Worm (Caenorhabditis elegans): ENCODE measurements around the gene R05D3.12.
A peak's percentile ranks its signal among the peaks of the same experiment; 100 is the strongest.

The R05D3.12 gene

DNA sequence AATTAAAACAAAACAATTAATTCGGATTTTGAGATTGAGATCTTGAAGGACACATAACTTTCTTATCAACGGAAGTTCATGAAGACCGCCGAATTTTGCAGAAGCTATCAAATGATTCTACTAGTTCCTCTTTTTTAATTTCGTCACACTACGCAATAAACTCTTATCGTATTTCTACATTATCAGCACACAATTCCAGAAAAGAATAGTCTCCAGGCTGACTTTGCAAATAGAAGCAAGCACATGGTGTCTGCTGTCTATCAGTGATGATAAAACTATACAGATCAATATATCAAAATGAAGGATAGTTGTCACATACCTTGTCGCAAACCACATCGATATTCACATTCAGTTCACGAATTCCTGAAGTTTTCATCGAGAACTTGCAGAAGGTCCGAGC, 19.7 kb downstream of the R05D3.12 start (continued):
- no peak for TF ChIP-seq lin-35 (GFP tag; optimal IDR thresholded peaks at IDR 0.05)
- TF ChIP-seq ceh-79 (tag; optimal IDR thresholded peaks at IDR 0.05) = no peak
- no peak for TF ChIP-seq F37B4.10 (GFP tag; IDR thresholded peaks at IDR 0.05)
- no peak for TF ChIP-seq lin-26 (GFP tag; IDR thresholded peaks at IDR 0.05)
- no peak for TF ChIP-seq snpc-3.4 (tag; optimal IDR thresholded peaks at IDR 0.05)
- TF ChIP-seq attf-3 (GFP tag; conservative IDR thresholded peaks at IDR 0.05) = no peak
- no peak for TF ChIP-seq die-1 (tag; optimal IDR thresholded peaks at IDR 0.05)
- TF ChIP-seq B0336.3 (GFP tag; IDR thresholded peaks at IDR 0.05) = no peak
- no peak for TF ChIP-seq D2030.7 (GFP tag; IDR thresholded peaks at IDR 0.05)
- no peak for TF ChIP-seq aptf-2 (GFP tag; conservative IDR thresholded peaks at IDR 0.05)
- TF ChIP-seq pbrm-1 (GFP tag; IDR thresholded peaks at IDR 0.05) = no peak
- 0 out of 2 replicates have a peak, but pooled peaks have one; percentile 35 for TF ChIP-seq cebp-1 (GFP tag; IDR thresholded peaks at IDR 0.05)
- TF ChIP-seq cebp-1 (tag; optimal IDR thresholded peaks at IDR 0.05) = no peak
- TF ChIP-seq rcor-1 (GFP tag; IDR thresholded peaks at IDR 0.05) = no peak
- TF ChIP-seq ets-4 (GFP tag; optimal IDR thresholded peaks at IDR 0.05) = peak; percentile 66
- TF ChIP-seq chd-7 (tag; optimal IDR thresholded peaks at IDR 0.05) = no peak
- TF ChIP-seq lin-54 (GFP tag; optimal IDR thresholded peaks at IDR 0.05) = no peak
- no peak for TF ChIP-seq egl-44 (GFP tag; IDR thresholded peaks at IDR 0.05)

DNA sequence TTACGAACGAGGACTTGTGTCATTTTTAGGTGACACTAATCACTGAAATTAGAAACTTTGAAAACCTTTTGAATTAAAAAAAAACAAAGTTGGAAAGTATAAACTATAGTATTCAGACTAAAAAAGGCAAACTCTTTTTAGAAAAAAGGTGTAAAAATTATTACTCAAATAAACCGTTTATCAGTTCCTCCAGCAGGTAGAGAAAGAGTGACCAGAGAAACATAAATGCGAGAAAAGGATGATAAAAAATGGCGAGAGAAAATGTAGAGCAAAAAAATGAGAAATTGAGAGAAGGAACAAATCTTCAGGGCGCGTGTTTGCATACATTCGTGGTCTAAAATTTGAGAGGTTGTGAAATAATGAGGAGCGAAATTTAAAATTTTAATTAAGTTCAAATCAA, 21.1 kb downstream of the R05D3.12 start, which contains the start of gene lap-1:
lap-1 (minus strand) TSS at position 42 of the 400 bp plus-strand sequence.
- TF ChIP-seq tbp1 (GFP tag; optimal IDR thresholded peaks at IDR 0.05) = no peak
- no peak for TF ChIP-seq him-1 (tag; optimal IDR thresholded peaks at IDR 0.05)
- TF ChIP-seq nhr-80 (tag; optimal IDR thresholded peaks at IDR 0.05) = peak; percentile 48
- no peak for TF ChIP-seq egrh-3 (GFP tag; IDR thresholded peaks at IDR 0.05)
- TF ChIP-seq bed-2 (GFP tag; IDR thresholded peaks at IDR 0.05) = no peak
- TF ChIP-seq ztf-22 (GFP tag; optimal IDR thresholded peaks at IDR 0.05) = no peak
- no peak for TF ChIP-seq ekl-4 (GFP tag; IDR thresholded peaks at IDR 0.05)
- TF ChIP-seq F55B11.4 (tag; optimal IDR thresholded peaks at IDR 0.05; ENCODE audit: borderline replicate concordance, insufficient read depth) = no peak
- TF ChIP-seq T07F8.4 (tag; optimal IDR thresholded peaks at IDR 0.05) = no peak
- no peak for TF ChIP-seq repo-1 (tag; optimal IDR thresholded peaks at IDR 0.05)
- no peak for TF ChIP-seq cebp-1 (GFP tag; IDR thresholded peaks at IDR 0.05)
- peak; percentile 28 for TF ChIP-seq cebp-1 (tag; optimal IDR thresholded peaks at IDR 0.05)
- no peak for TF ChIP-seq let-526 (GFP tag; IDR thresholded peaks at IDR 0.05)
- no peak for TF ChIP-seq attf-3 (GFP tag; conservative IDR thresholded peaks at IDR 0.05)

DNA sequence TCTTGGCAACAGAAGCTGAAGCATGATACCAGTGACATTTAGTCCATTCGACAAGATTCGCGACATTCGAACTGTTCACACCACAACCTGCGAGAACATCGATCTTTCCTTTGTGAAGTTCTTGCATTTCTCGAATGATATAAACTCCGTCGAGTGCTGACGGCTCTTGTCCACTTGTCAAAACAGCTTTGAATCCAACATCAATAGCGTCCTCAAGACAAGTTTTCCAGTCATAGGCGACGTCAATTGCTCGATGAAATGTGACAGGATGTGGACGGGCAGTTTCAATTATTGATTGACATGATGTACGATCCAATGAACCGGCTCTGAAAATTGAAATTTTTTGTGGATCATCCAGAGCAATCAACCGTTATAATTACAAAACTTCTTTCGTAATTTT, 21.9 kb downstream of the R05D3.12 start:
- TF ChIP-seq chd-7 (tag; optimal IDR thresholded peaks at IDR 0.05) (no peak), ceh-91 (GFP tag; IDR thresholded peaks at IDR 0.05) (no peak), hmg-1.2 (GFP tag; IDR thresholded peaks at IDR 0.05) (no peak), nhr-90 (tag; optimal IDR thresholded peaks at IDR 0.05) (no peak)

DNA sequence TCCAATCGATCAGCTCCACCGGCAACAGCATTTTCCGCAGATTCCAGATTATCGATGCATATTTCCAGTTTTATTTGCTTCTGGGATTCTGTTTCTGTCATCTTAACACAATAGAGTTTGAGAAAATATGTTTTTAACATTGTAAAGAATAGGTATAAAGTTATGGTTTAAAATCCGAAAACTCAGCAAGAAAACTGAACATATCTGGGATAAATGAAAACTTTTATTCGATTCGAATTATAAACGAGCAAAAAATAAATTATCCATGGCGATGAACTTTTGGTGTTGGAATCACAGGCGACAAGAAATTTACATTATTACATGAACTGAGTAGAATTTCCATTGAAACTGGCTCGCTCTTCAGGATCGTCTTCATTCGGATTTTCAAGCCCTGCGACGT, 22.8 kb downstream of the R05D3.12 start, which contains the start of gene cutc-1:
cutc-1 (minus strand) TSS at position 101 of the 400 bp plus-strand sequence.
- TF ChIP-seq efl-1 (GFP tag; optimal IDR thresholded peaks at IDR 0.05) (no peak), ztf-28 (GFP tag; IDR thresholded peaks at IDR 0.05) (no peak), sea-2 (GFP tag; IDR thresholded peaks at IDR 0.05) (no peak), tlf-1 (GFP tag; optimal IDR thresholded peaks at IDR 0.05) (no peak), zfh-2 (GFP tag; conservative IDR thresholded peaks at IDR 0.05) (no peak), lag-1 (GFP tag; IDR thresholded peaks at IDR 0.05) (no peak), snpc-3.4 (tag; optimal IDR thresholded peaks at IDR 0.05) (no peak), mcd-1 (GFP tag; IDR thresholded peaks at IDR 0.05) (no peak), ztf-22 (GFP tag; optimal IDR thresholded peaks at IDR 0.05) (no peak), nfya-1 (tag; optimal IDR thresholded peaks at IDR 0.05; ENCODE audit: borderline replicate concordance, insufficient read depth) (no peak), nhr-90 (tag; optimal IDR thresholded peaks at IDR 0.05) (no peak), F52B5.7 (tag; optimal IDR thresholded peaks at IDR 0.05) (no peak), K11D2.4 (GFP tag; IDR thresholded peaks at IDR 0.05) (no peak), hrde-1 (tag; optimal IDR thresholded peaks at IDR 0.05; ENCODE audit: borderline replicate concordance) (no peak), ztf-3 (GFP tag; optimal IDR thresholded peaks at IDR 0.05) (no peak), pbrm-1 (GFP tag; IDR thresholded peaks at IDR 0.05) (no peak), ZK185.1 (tag; optimal IDR thresholded peaks at IDR 0.05; ENCODE audit: poor library complexity, severe bottlenecking) (no peak), nhr-120 (GFP tag; IDR thresholded peaks at IDR 0.05) (no peak)
